Worm (Caenorhabditis elegans) whole organism, L1 larva: ENCODE data around the gene srv-13.

Source experiments
- ama-1 ChIP-seq: fragments of 150-350 bp; optimal IDR thresholded peaks from 2 replicates; lab custom pipeline; 2014
- ceh-82 ChIP-seq, 3 experiments: fragments of 150-350 bp in 1 of 3; sonication (generic microtip) in 2 of 3; optimal IDR thresholded peaks; 2 replicates each; lab custom pipeline; 2014 to 2017; ENCODE audit warnings: missing biosample characterization in 3 of 3, missing genetic modification characterization in 3 of 3
- ceh-88 ChIP-seq: fragments of 200-800 bp; sonication (Bioruptor generic); IDR thresholded peaks from 2 replicates; pipeline ENCODE4 v1.3.6; 2022; ENCODE audit warnings: missing genetic modification characterization, missing compliant biosample characterization
- lin-13 ChIP-seq: fragments of 150-350 bp; optimal IDR thresholded peaks from 2 replicates; lab custom pipeline; 2014; ENCODE audit warnings: missing biosample characterization, missing genetic modification reagents, missing genetic modification characterization
- lin-39 ChIP-seq: fragments of 150-350 bp; optimal IDR thresholded peaks from 2 replicates; lab custom pipeline; 2014; ENCODE audit warnings: missing biosample characterization, missing genetic modification reagents, missing genetic modification characterization
- nhr-237 ChIP-seq: fragments of 150-350 bp; optimal IDR thresholded peaks from 2 replicates; lab custom pipeline; 2014; ENCODE audit warnings: missing biosample characterization, missing genetic modification characterization
- nhr-90 ChIP-seq: sonication (generic microtip); optimal IDR thresholded peaks from 2 replicates; lab custom pipeline; 2016; ENCODE audit warnings: mild to moderate bottlenecking, missing genetic modification characterization, missing compliant biosample characterization; ENCODE audit not compliant: poor library complexity
- skn-1 ChIP-seq: fragments of 150-350 bp; optimal IDR thresholded peaks from 2 replicates; lab custom pipeline; 2014; ENCODE audit warnings: missing biosample characterization, missing genetic modification characterization
- unc-130 ChIP-seq: fragments of 150-350 bp; optimal IDR thresholded peaks from 2 replicates; lab custom pipeline; 2017; ENCODE audit warnings: missing biosample characterization, missing genetic modification characterization, inconsistent platforms
- zag-1 ChIP-seq: fragments of 150-350 bp; optimal IDR thresholded peaks from 2 replicates; lab custom pipeline; 2014; ENCODE audit warnings: missing biosample characterization, missing genetic modification characterization

- TF ChIP-seq zag-1 (tag; lab: Kevin White, UChicago) = no peak
- TF ChIP-seq unc-130 (tag; lab: Kevin White, UChicago) = no peak
- TF ChIP-seq nhr-237 (tag; lab: Kevin White, UChicago) = no peak
- no peak for TF ChIP-seq lin-13
- TF ChIP-seq ama-1 (lab: Kevin White, UChicago) = no peak
- TF ChIP-seq lin-39 (tag; lab: Kevin White, UChicago) = no peak
- no peak for TF ChIP-seq ceh-88 (GFP tag; lab: Robert Waterston, UW)
- no peak for TF ChIP-seq ceh-82 (tag; optimal IDR thresholded peaks at IDR 0.05; lab: Kevin White, UChicago)
- no peak for TF ChIP-seq nhr-90 (tag; lab: Kevin White, UChicago)
- TF ChIP-seq skn-1 (tag; lab: Kevin White, UChicago) = no peak
Observed at ce11 chrIV:6373721-6374120, 31.2 kb upstream of the srv-13 start.
